Fruit fly (Drosophila melanogaster) whole organism, pupa: ENCODE measurements around the gene Fer1HCH.

Experiments
- CG10348 ChIP-seq: fragments of 200-800 bp; sonication (Bioruptor generic); IDR thresholded peaks from 2 replicates; pipeline ENCODE4 v1.3.6; 2022; ENCODE audit warnings: missing biosample characterization, missing genetic modification characterization
- CG12605 ChIP-seq: fragments of 200-800 bp; sonication (Bioruptor generic); IDR thresholded peaks from 2 replicates; pipeline ENCODE4 v1.3.6; 2022; ENCODE audit warnings: missing biosample characterization, missing genetic modification characterization
- CG14655 ChIP-seq: fragments of 200-800 bp; sonication (Bioruptor generic); optimal IDR thresholded peaks from 3 replicates; lab custom pipeline; 2017; ENCODE audit warnings: mild to moderate bottlenecking, missing biosample characterization, missing genetic modification reagents, missing genetic modification characterization
- CG15710 ChIP-seq: fragments of 200-800 bp; sonication (Bioruptor generic); optimal IDR thresholded peaks from 2 replicates; lab custom pipeline; 2018; ENCODE audit warnings: missing biosample characterization, mild to moderate bottlenecking, missing genetic modification characterization, moderate library complexity
- CG17806 ChIP-seq: fragments of 200-800 bp; sonication (Bioruptor generic); optimal IDR thresholded peaks from 2 replicates; lab custom pipeline; 2018; ENCODE audit warnings: missing biosample characterization, mild to moderate bottlenecking, missing genetic modification characterization, moderate library complexity
- CG4496 ChIP-seq: fragments of 200-800 bp; sonication (Bioruptor generic); IDR thresholded peaks from 3 replicates; pipeline ENCODE4 v1.3.6; 2022; ENCODE audit warnings: missing biosample characterization, missing genetic modification characterization
- CG8159 ChIP-seq: fragments of 200-800 bp; sonication (Bioruptor generic); optimal IDR thresholded peaks from 3 replicates; lab custom pipeline; 2018; ENCODE audit warnings: missing biosample characterization, mild to moderate bottlenecking, missing genetic modification characterization, moderate library complexity
- D1 ChIP-seq: fragments of 200-800 bp; sonication (Bioruptor generic); optimal IDR thresholded peaks from 2 replicates; lab custom pipeline; 2018; ENCODE audit warnings: missing biosample characterization, mild to moderate bottlenecking, missing genetic modification characterization, moderate library complexity
- EcR ChIP-seq: fragments of 200-800 bp; sonication (Bioruptor generic); optimal IDR thresholded peaks from 3 replicates; lab custom pipeline; 2019; ENCODE audit warnings: missing biosample characterization, missing genetic modification characterization, mild to moderate bottlenecking, moderate library complexity, missing genetic modification reagents
- Pif1A ChIP-seq: fragments of 200-800 bp; sonication (Bioruptor generic); optimal IDR thresholded peaks from 3 replicates; lab custom pipeline; 2016; ENCODE audit warnings: missing biosample characterization, missing genetic modification characterization
- fd96Ca ChIP-seq: fragments of 200-800 bp; sonication (Bioruptor generic); IDR thresholded peaks from 3 replicates; pipeline ENCODE4 v1.3.6; 2022; ENCODE audit warnings: missing biosample characterization, missing genetic modification characterization
- rn ChIP-seq: fragments of 200-800 bp; sonication (Bioruptor generic); IDR thresholded peaks from 2 replicates; pipeline ENCODE4 v1.3.6; 2022; ENCODE audit warnings: missing biosample characterization, missing genetic modification characterization

- no peak for TF ChIP-seq CG12605 (GFP tag; lab: Robert Waterston, UW)
- no peak for TF ChIP-seq CG15710 (tag; lab: Kevin White, UChicago)
- TF ChIP-seq CG4496 = no peak; the same call in 2 of the 3 replicates
- TF ChIP-seq fd96Ca (GFP tag; lab: Robert Waterston, UW) = no peak
- no peak for TF ChIP-seq D1 (tag; lab: Kevin White, UChicago)
- no peak for TF ChIP-seq Pif1A (GFP tag; lab: Kevin White, UChicago)
- peak; percentile 89 for TF ChIP-seq EcR (GFP tag; lab: Kevin White, UChicago)
- TF ChIP-seq CG8159 = no peak
- peak; percentile 2 for TF ChIP-seq CG14655
- TF ChIP-seq CG10348 (GFP tag; lab: Robert Waterston, UW) = no peak
- no peak for TF ChIP-seq CG17806
- no peak for TF ChIP-seq rn (GFP tag; lab: Robert Waterston, UW)
Measured at dm6 chr3R:30352654-30353053, 35.3 kb downstream of the Fer1HCH start.
